Fruit fly (Drosophila melanogaster) whole organism, embryonic: ENCODE results near the gene kel.
A peak's percentile ranks its signal among the peaks of the same experiment; 100 is the strongest.

ENCODE experiments used
- BEAF-32 ChIP-seq: fragments of 200-800 bp; sonication (Bioruptor generic); optimal IDR thresholded peaks from 3 replicates; lab custom pipeline; 2017; ENCODE audit warnings: missing biosample characterization, missing genetic modification characterization, mild to moderate bottlenecking, moderate library complexity, missing genetic modification reagents
- Bdp1 ChIP-seq: fragments of 200-800 bp; sonication (Bioruptor generic); optimal IDR thresholded peaks from 3 replicates; lab custom pipeline; 2016; ENCODE audit warnings: missing biosample characterization, missing genetic modification characterization
- Bgb ChIP-seq: fragments of 200-800 bp; sonication (Bioruptor generic); IDR thresholded peaks from 2 replicates; pipeline ENCODE4 v1.3.6; 2022; ENCODE audit warnings: missing biosample characterization, missing genetic modification characterization; ENCODE audit not compliant: partially characterized antibody
- CG10274 ChIP-seq: fragments of 200-800 bp; sonication (Bioruptor generic); optimal IDR thresholded peaks from 3 replicates; lab custom pipeline; 2017; ENCODE audit warnings: missing biosample characterization, mild to moderate bottlenecking, missing genetic modification characterization
- CG10431 ChIP-seq: fragments of 200-800 bp; sonication (Bioruptor generic); optimal IDR thresholded peaks from 3 replicates; lab custom pipeline; 2018; ENCODE audit warnings: missing biosample characterization, mild to moderate bottlenecking, missing genetic modification characterization
- CG11504 ChIP-seq: fragments of 200-800 bp; sonication (Bioruptor generic); optimal IDR thresholded peaks from 3 replicates; lab custom pipeline; 2019; ENCODE audit warnings: missing biosample characterization, mild to moderate bottlenecking, missing genetic modification characterization, moderate library complexity
- CG12299 ChIP-seq: fragments of 200-800 bp; sonication (Bioruptor generic); optimal IDR thresholded peaks from 2 replicates; lab custom pipeline; 2018; ENCODE audit warnings: missing biosample characterization, mild to moderate bottlenecking, missing genetic modification characterization
- CG1233 ChIP-seq: fragments of 200-800 bp; sonication (Bioruptor generic); optimal IDR thresholded peaks from 4 replicates; lab custom pipeline; 2018; ENCODE audit warnings: missing biosample characterization, mild to moderate bottlenecking, missing genetic modification characterization
- CG13123 ChIP-seq: fragments of 200-800 bp; sonication (Bioruptor generic); optimal IDR thresholded peaks from 2 replicates; lab custom pipeline; 2016; ENCODE audit warnings: missing biosample characterization, missing genetic modification characterization
- CG13287 ChIP-seq: fragments of 200-800 bp; sonication (Bioruptor generic); IDR thresholded peaks from 2 replicates; pipeline ENCODE4 v1.3.6; 2022; ENCODE audit warnings: missing biosample characterization, missing genetic modification characterization; ENCODE audit not compliant: partially characterized antibody
- CG13894 ChIP-seq: fragments of 200-800 bp; sonication (Bioruptor generic); optimal IDR thresholded peaks from 3 replicates; lab custom pipeline; 2018; ENCODE audit warnings: missing biosample characterization, mild to moderate bottlenecking, missing genetic modification characterization, moderate library complexity
- CG1647 ChIP-seq: fragments of 200-800 bp; sonication (Bioruptor generic); optimal IDR thresholded peaks from 3 replicates; lab custom pipeline; 2016; ENCODE audit warnings: missing biosample characterization, missing genetic modification characterization
- CG17385 ChIP-seq: fragments of 200-800 bp; sonication (Bioruptor generic); optimal IDR thresholded peaks from 3 replicates; lab custom pipeline; 2018; ENCODE audit warnings: missing biosample characterization, mild to moderate bottlenecking, missing genetic modification characterization
- CG1832 ChIP-seq: fragments of 200-800 bp; sonication (Bioruptor generic); optimal IDR thresholded peaks from 2 replicates; lab custom pipeline; 2017; ENCODE audit warnings: missing biosample characterization, mild to moderate bottlenecking, missing genetic modification characterization, inconsistent platforms
- CG2889 ChIP-seq: fragments of 200-800 bp; sonication (Bioruptor generic); IDR thresholded peaks from 3 replicates; pipeline ENCODE4 v1.3.6; 2022; ENCODE audit warnings: missing biosample characterization, missing genetic modification characterization
- CG3065 ChIP-seq: fragments of 200-800 bp; sonication (Bioruptor generic); optimal IDR thresholded peaks from 2 replicates; lab custom pipeline; 2016; ENCODE audit warnings: missing biosample characterization, missing genetic modification characterization
- CG3847 ChIP-seq: fragments of 200-800 bp; sonication (Bioruptor generic); IDR thresholded peaks from 2 replicates; pipeline ENCODE4 v1.3.6; 2022; ENCODE audit warnings: missing biosample characterization, missing genetic modification characterization
- CG4360 ChIP-seq: fragments of 200-800 bp; sonication (Bioruptor generic); IDR thresholded peaks from 2 replicates; pipeline ENCODE4 v1.3.6; 2022; ENCODE audit warnings: missing biosample characterization, missing genetic modification characterization
- CG7745 ChIP-seq: fragments of 200-800 bp; sonication (Bioruptor generic); optimal IDR thresholded peaks from 2 replicates; lab custom pipeline; 2018; ENCODE audit warnings: missing biosample characterization, mild to moderate bottlenecking, missing genetic modification characterization, moderate library complexity
- CG7963 ChIP-seq: fragments of 200-800 bp; sonication (Bioruptor generic); IDR thresholded peaks from 3 replicates; pipeline ENCODE4 v1.3.6; 2022; ENCODE audit warnings: missing biosample characterization, missing genetic modification characterization; ENCODE audit not compliant: partially characterized antibody
- CG8924 ChIP-seq: fragments of 200-800 bp; optimal IDR thresholded peaks from 3 replicates; lab custom pipeline; 2019; ENCODE audit warnings: missing biosample characterization, mild to moderate bottlenecking, missing genetic modification characterization, moderate library complexity
- CG9215 ChIP-seq: fragments of 200-800 bp; sonication (Bioruptor generic); IDR thresholded peaks from 2 replicates; pipeline ENCODE4 v1.3.6; 2022; ENCODE audit warnings: missing biosample characterization, missing genetic modification characterization
- CG9609 ChIP-seq: fragments of 200-800 bp; sonication (Bioruptor generic); optimal IDR thresholded peaks from 3 replicates; lab custom pipeline; 2016; ENCODE audit warnings: missing biosample characterization, missing genetic modification characterization
- CkIIα-i1 ChIP-seq: fragments of 200-800 bp; sonication (Bioruptor generic); IDR thresholded peaks from 2 replicates; pipeline ENCODE4 v1.3.6; 2022; ENCODE audit warnings: missing biosample characterization, missing genetic modification characterization
- Dbx ChIP-seq: fragments of 200-800 bp; sonication (Bioruptor generic); IDR thresholded peaks from 3 replicates; pipeline ENCODE4 v1.3.6; 2022; ENCODE audit warnings: missing biosample characterization, missing genetic modification characterization
- Dek ChIP-seq: fragments of 200-800 bp; sonication (Bioruptor generic); optimal IDR thresholded peaks from 3 replicates; lab custom pipeline; 2019; ENCODE audit warnings: missing biosample characterization, mild to moderate bottlenecking, missing genetic modification characterization, moderate library complexity
- Dfd ChIP-seq, 2 experiments: fragments of >200 bp; optimal IDR thresholded peaks; 2 replicates each; lab custom pipeline; 2017; ENCODE audit warnings: missing biosample characterization in 2 of 2, missing genetic modification characterization in 2 of 2
- Doc3 ChIP-seq: fragments of 200-800 bp; sonication (Bioruptor generic); IDR thresholded peaks from 3 replicates; pipeline ENCODE4 v1.3.6; 2022; ENCODE audit warnings: missing biosample characterization, missing genetic modification characterization; ENCODE audit not compliant: partially characterized antibody
- Gug ChIP-seq: fragments of 200-800 bp; sonication (Bioruptor generic); IDR thresholded peaks from 4 replicates; pipeline ENCODE4 v1.3.6; 2022; ENCODE audit warnings: missing biosample characterization, missing genetic modification characterization
- H2.0 ChIP-seq: fragments of 200-800 bp; sonication (Bioruptor generic); IDR thresholded peaks from 2 replicates; pipeline ENCODE4 v1.3.6; 2022; ENCODE audit warnings: missing biosample characterization, missing genetic modification characterization
- Kr ChIP-seq: fragments of 200-800 bp; sonication (Bioruptor generic); optimal IDR thresholded peaks from 2 replicates; lab custom pipeline; 2017; ENCODE audit warnings: missing biosample characterization, mild to moderate bottlenecking, missing genetic modification characterization
- Nf-YC ChIP-seq: fragments of 200-800 bp; optimal IDR thresholded peaks from 3 replicates; lab custom pipeline; 2019; ENCODE audit warnings: missing biosample characterization, mild to moderate bottlenecking, missing genetic modification characterization, moderate library complexity
- Oli ChIP-seq: fragments of 200-800 bp; sonication (Bioruptor generic); optimal IDR thresholded peaks from 2 replicates; lab custom pipeline; 2018; ENCODE audit warnings: missing biosample characterization, mild to moderate bottlenecking, missing genetic modification characterization, moderate library complexity
- Rfx ChIP-seq: fragments of 200-800 bp; sonication (Bioruptor generic); IDR thresholded peaks from 2 replicates; pipeline ENCODE4 v1.3.6; 2022; ENCODE audit warnings: missing biosample characterization, missing genetic modification characterization
- Trl ChIP-seq, 3 experiments: fragments of >200 bp in 2 of 3; fragments of 200-800 bp in 1 of 3; sonication (Bioruptor generic) in 1 of 3; optimal IDR thresholded peaks; 2 replicates in 1 of 3; 3 replicates in 2 of 3; lab custom pipeline; 2016 to 2017; ENCODE audit warnings: missing biosample characterization in 1 of 3, missing genetic modification characterization in 1 of 3
- al ChIP-seq: fragments of 200-800 bp; sonication (Bioruptor generic); IDR thresholded peaks from 2 replicates; pipeline ENCODE4 v1.3.6; 2022; ENCODE audit warnings: missing biosample characterization, missing genetic modification characterization
- amos ChIP-seq: fragments of 200-800 bp; sonication (Bioruptor generic); IDR thresholded peaks from 2 replicates; pipeline ENCODE4 v1.3.6; 2022; ENCODE audit warnings: missing biosample characterization, missing genetic modification characterization; ENCODE audit not compliant: partially characterized antibody
- bigmax ChIP-seq: fragments of 200-800 bp; sonication (Bioruptor generic); optimal IDR thresholded peaks from 2 replicates; lab custom pipeline; 2018; ENCODE audit warnings: missing biosample characterization, mild to moderate bottlenecking, missing genetic modification characterization
- croc ChIP-seq: fragments of 200-800 bp; sonication (Bioruptor generic); conservative IDR thresholded peaks from 3 replicates; pipeline ENCODE4 v1.3.6; 2022; ENCODE audit warnings: missing biosample characterization, missing genetic modification characterization
- jumu ChIP-seq: fragments of 200-800 bp; sonication (Bioruptor generic); optimal IDR thresholded peaks from 3 replicates; lab custom pipeline; 2016; ENCODE audit warnings: missing biosample characterization, missing genetic modification characterization
- nom ChIP-seq: fragments of 200-800 bp; sonication (Bioruptor generic); optimal IDR thresholded peaks from 2 replicates; lab custom pipeline; 2017; ENCODE audit warnings: missing biosample characterization, missing genetic modification characterization, mild to moderate bottlenecking, moderate library complexity, missing genetic modification reagents
- oc ChIP-seq: fragments of 200-800 bp; sonication (Bioruptor generic); optimal IDR thresholded peaks from 2 replicates; lab custom pipeline; 2018; ENCODE audit warnings: missing biosample characterization, mild to moderate bottlenecking, missing genetic modification characterization, moderate library complexity
- otp ChIP-seq: fragments of 200-800 bp; sonication (Bioruptor generic); IDR thresholded peaks from 3 replicates; pipeline ENCODE4, ENCODE4 v1.3.6; 2022; ENCODE audit warnings: missing biosample characterization, missing genetic modification characterization
- repo ChIP-seq: fragments of 200-800 bp; sonication (Bioruptor generic); optimal IDR thresholded peaks from 2 replicates; lab custom pipeline; 2016; ENCODE audit warnings: missing biosample characterization, missing genetic modification characterization
- ro ChIP-seq: fragments of 200-800 bp; sonication (Bioruptor generic); IDR thresholded peaks from 2 replicates; pipeline ENCODE4 v1.3.6; 2022; ENCODE audit warnings: missing biosample characterization, missing genetic modification characterization
- sc ChIP-seq, 3 experiments: fragments of >200 bp in 2 of 3; fragments of 200-800 bp in 1 of 3; sonication (Bioruptor generic) in 1 of 3; optimal IDR thresholded peaks; 2 replicates in 2 of 3; 3 replicates in 1 of 3; lab custom pipeline; 2017; ENCODE audit warnings: mild to moderate bottlenecking in 1 of 3, missing biosample characterization in 1 of 3, missing genetic modification characterization in 1 of 3, missing genetic modification reagents in 1 of 3
- so ChIP-seq: fragments of 200-800 bp; sonication (Bioruptor generic); IDR thresholded peaks from 3 replicates; pipeline ENCODE4 v1.3.6; 2022; ENCODE audit warnings: missing biosample characterization, missing genetic modification characterization
- unc-4 ChIP-seq: fragments of 200-800 bp; sonication (Bioruptor generic); IDR thresholded peaks from 2 replicates; pipeline ENCODE4 v1.3.6; 2022; ENCODE audit warnings: missing biosample characterization, missing genetic modification characterization; ENCODE audit not compliant: partially characterized antibody
- usp ChIP-seq: fragments of >200 bp; optimal IDR thresholded peaks from 2 replicates; lab custom pipeline; 2017; ENCODE audit warnings: missing biosample characterization, missing genetic modification characterization

The kel gene

dm6 chr2L:18184648-18185243, 46.9 kb upstream of the kel start, which contains the start of gene Ptp36E (continued):
- TF ChIP-seq CG13123 (GFP tag; lab: Kevin White, UChicago), result no peak
- TF ChIP-seq CG13287 (GFP tag; lab: Robert Waterston, UW), result no peak
- no peak for TF ChIP-seq CG1832 (GFP tag; lab: Kevin White, UChicago)
- peak; percentile 91 for TF ChIP-seq CG11504 (tag; lab: Kevin White, UChicago)
- TF ChIP-seq Bgb (GFP tag; lab: Robert Waterston, UW), result no peak
- no peak for TF ChIP-seq BEAF-32 (GFP tag; lab: Kevin White, UChicago)
- TF ChIP-seq oc (tag; lab: Kevin White, UChicago), result no peak
- no peak for TF ChIP-seq CG7963
- peak; percentile 84 for TF ChIP-seq Dek (tag; lab: Kevin White, UChicago)
- peak; percentile 64 to 71 for TF ChIP-seq Trl (optimal IDR thresholded peaks at IDR 0.05; lab: Kevin White, UChicago)
- TF ChIP-seq Trl (GFP tag; optimal IDR thresholded peaks at IDR 0.05; lab: Kevin White, UChicago), result peak; percentile 53
- TF ChIP-seq amos (GFP tag; lab: Robert Waterston, UW), result no peak
- TF ChIP-seq CG12299 (tag; lab: Kevin White, UChicago), result no peak
- TF ChIP-seq repo, result no peak
- TF ChIP-seq CG17385 (GFP tag; lab: Kevin White, UChicago), result peak; percentile 83
- TF ChIP-seq CG9215, result peak; percentile 84
- TF ChIP-seq nom (GFP tag; lab: Kevin White, UChicago), result no peak
- no peak for TF ChIP-seq ro (GFP tag; lab: Robert Waterston, UW)
- peak; percentile 40 for TF ChIP-seq jumu
- peak; percentile 50; the same call in 1 of the 2 replicates for TF ChIP-seq H2.0 (GFP tag; lab: Robert Waterston, UW)
- peak; percentile 49; the same call in 2 of the 4 replicates for TF ChIP-seq Gug (GFP tag; lab: Robert Waterston, UW)
- TF ChIP-seq Rfx (GFP tag; lab: Robert Waterston, UW), result peak; percentile 62; the same call in 1 of the 2 replicates
- peak; percentile 86 for TF ChIP-seq al (GFP tag; lab: Robert Waterston, UW)
- TF ChIP-seq CkIIα-i1 (GFP tag; lab: Robert Waterston, UW), result no peak
- TF ChIP-seq CG10274 (GFP tag; lab: Kevin White, UChicago), result peak; percentile 54
- TF ChIP-seq sc (optimal IDR thresholded peaks at IDR 0.05; lab: Kevin White, UChicago), result no peak
- TF ChIP-seq sc (GFP tag; optimal IDR thresholded peaks at IDR 0.05; lab: Kevin White, UChicago), result peak; percentile 69
- TF ChIP-seq CG1233 (GFP tag; lab: Kevin White, UChicago), result peak; percentile 79
- peak; percentile 74 for TF ChIP-seq croc (GFP tag; lab: Robert Waterston, UW)
- TF ChIP-seq Bdp1 (GFP tag; lab: Kevin White, UChicago), result no peak
- no peak for TF ChIP-seq Doc3
- TF ChIP-seq Oli (tag; lab: Kevin White, UChicago), result peak; percentile 88
- TF ChIP-seq unc-4, result no peak
- TF ChIP-seq bigmax (GFP tag; lab: Kevin White, UChicago), result no peak
- no peak for TF ChIP-seq Dfd (GFP tag; optimal IDR thresholded peaks at IDR 0.05; lab: Kevin White, UChicago)
- TF ChIP-seq CG1647, result no peak
- 0 out of 3 replicates have a peak, but pooled peaks have one; percentile 35 for TF ChIP-seq CG2889 (GFP tag; lab: Robert Waterston, UW)
- no peak for TF ChIP-seq CG7745 (tag; lab: Kevin White, UChicago)
- peak; percentile 78 for TF ChIP-seq Nf-YC (tag; lab: Kevin White, UChicago)
- TF ChIP-seq CG10431 (GFP tag; lab: Kevin White, UChicago), result peak; percentile 11
- TF ChIP-seq otp, result peak; percentile 58; the same call in 2 of the 3 replicates
- no peak for TF ChIP-seq CG9609 (GFP tag; lab: Kevin White, UChicago)
- TF ChIP-seq CG3065 (GFP tag; lab: Kevin White, UChicago), result no peak
- peak; percentile 53; the same call in 1 of the 3 replicates for TF ChIP-seq so (GFP tag; lab: Robert Waterston, UW)
- TF ChIP-seq CG3847 (GFP tag; lab: Robert Waterston, UW), result peak; percentile 54
- peak; percentile 79 for TF ChIP-seq Dbx
- peak; percentile 73 for TF ChIP-seq CG13894 (tag; lab: Kevin White, UChicago)
- peak; percentile 85 for TF ChIP-seq CG8924 (tag; lab: Kevin White, UChicago)
- no peak for TF ChIP-seq CG4360
- TF ChIP-seq Kr (GFP tag; lab: Kevin White, UChicago), result no peak
- no peak for TF ChIP-seq usp (GFP tag; lab: Kevin White, UChicago)
